Fruit fly (Drosophila melanogaster): ENCODE results near the gene CG18599.

The CG18599 gene

dm6 chr3R:18314824-18315690 lies 47.5 kb downstream of the CG18599 start (continued):
- TF ChIP-seq CG30431 (GFP tag; optimal IDR thresholded peaks at IDR 0.05) (no peak), CG14667 (GFP tag; IDR thresholded peaks at IDR 0.05) (0 out of 2 replicates have a peak, but pooled peaks have one; percentile 19), CG17361 (GFP tag; IDR thresholded peaks at IDR 0.05) (peak; percentile 56; the same call in 2 of the 3 replicates), pan (optimal IDR thresholded peaks at IDR 0.05) (no peak), pan (GFP tag; optimal IDR thresholded peaks at IDR 0.05 in 1 of 2, IDR thresholded peaks at IDR 0.05 in 1 of 2) (peak in 1 of 2 experiments; percentile 47), ems (GFP tag; optimal IDR thresholded peaks at IDR 0.05) (peak; percentile 21), Six4 (GFP tag; optimal IDR thresholded peaks at IDR 0.05) (no peak), CG17359 (tag; optimal IDR thresholded peaks at IDR 0.05) (no peak), trem (tag; optimal IDR thresholded peaks at IDR 0.05) (no peak), Drgx (GFP tag; IDR thresholded peaks at IDR 0.05) (peak; percentile 12; the same call in 1 of the 2 replicates), sens-2 (GFP tag; IDR thresholded peaks at IDR 0.05) (no peak), Poxn (GFP tag; IDR thresholded peaks at IDR 0.05) (no peak), CG17568 (GFP tag; optimal IDR thresholded peaks at IDR 0.05) (no peak), CG12104 (GFP tag; optimal IDR thresholded peaks at IDR 0.05) (no peak), CG10274 (GFP tag; optimal IDR thresholded peaks at IDR 0.05) (no peak), CG13123 (GFP tag; optimal IDR thresholded peaks at IDR 0.05) (no peak), CG3407 (GFP tag; optimal IDR thresholded peaks at IDR 0.05) (no peak), NC2α (GFP tag; optimal IDR thresholded peaks at IDR 0.05) (no peak), tin (GFP tag; optimal IDR thresholded peaks at IDR 0.05) (no peak), CG15696 (tag; optimal IDR thresholded peaks at IDR 0.05) (no peak), scrt (GFP tag; optimal IDR thresholded peaks at IDR 0.05) (peak; percentile 93), crol (GFP tag; IDR thresholded peaks at IDR 0.05) (no peak), CG4820 (GFP tag; optimal IDR thresholded peaks at IDR 0.05) (no peak), CG11696 (GFP tag; IDR thresholded peaks at IDR 0.05) (peak; percentile 26; the same call in 1 of the 2 replicates), CG9817 (tag; optimal IDR thresholded peaks at IDR 0.05) (no peak), CG31441 (GFP tag; IDR thresholded peaks at IDR 0.05) (peak; percentile 36; the same call in 1 of the 2 replicates), CG43689 (GFP tag; IDR thresholded peaks at IDR 0.05) (no peak), mam (GFP tag; optimal IDR thresholded peaks at IDR 0.05) (peak; percentile 27), CG32767 (GFP tag; IDR thresholded peaks at IDR 0.05) (no peak), Atf-2 (GFP tag; optimal IDR thresholded peaks at IDR 0.05) (no peak), pita (GFP tag; optimal IDR thresholded peaks at IDR 0.05) (no peak), tna (GFP tag; IDR thresholded peaks at IDR 0.05; ENCODE audit: partially characterized antibody) (no peak), dmrt99B (tag; optimal IDR thresholded peaks at IDR 0.05) (peak; percentile 15), CG12744 (GFP tag; optimal IDR thresholded peaks at IDR 0.05) (no peak), CG11456 (GFP tag; IDR thresholded peaks at IDR 0.05) (0 out of 3 replicates have a peak, but pooled peaks have one; percentile 19), lov (optimal IDR thresholded peaks at IDR 0.05) (no peak), lov (GFP tag; IDR thresholded peaks at IDR 0.05) (0 out of 3 replicates have a peak, but pooled peaks have one; percentile 47), ssp (GFP tag; IDR thresholded peaks at IDR 0.05) (no peak), Kr (GFP tag; optimal IDR thresholded peaks at IDR 0.05) (no peak), bigmax (GFP tag; optimal IDR thresholded peaks at IDR 0.05) (no peak), cad (GFP tag; optimal IDR thresholded peaks at IDR 0.05) (no peak), nmo (GFP tag; optimal IDR thresholded peaks at IDR 0.05) (no peak), pum (GFP tag; optimal IDR thresholded peaks at IDR 0.05) (peak; percentile 6), wek (GFP tag; optimal IDR thresholded peaks at IDR 0.05) (no peak), hbn (GFP tag; IDR thresholded peaks at IDR 0.05; ENCODE audit: partially characterized antibody) (no peak), pros (GFP tag; optimal IDR thresholded peaks at IDR 0.05) (no peak), Scr (GFP tag; IDR thresholded peaks at IDR 0.05; ENCODE audit: partially characterized antibody) (no peak), sqz (GFP tag; optimal IDR thresholded peaks at IDR 0.05) (no peak), sens (GFP tag) (peak; percentile 82), mld (GFP tag; IDR thresholded peaks at IDR 0.05; ENCODE audit: partially characterized antibody) (no peak)

Data from whole organism, embryonic.